Worm (Caenorhabditis elegans) whole organism, L1 larva: ENCODE measurements around the gene R09B5.11.
A peak's percentile ranks its signal among the peaks of the same experiment; 100 is the strongest.

ENCODE experiments used
- C16A3.4 ChIP-seq: fragments of 150-350 bp; optimal IDR thresholded peaks from 2 replicates; lab custom pipeline; 2014; ENCODE audit warnings: missing biosample characterization, missing genetic modification characterization
- Y116A8C.19 ChIP-seq: sonication (generic microtip); optimal IDR thresholded peaks from 2 replicates; lab custom pipeline; 2016; ENCODE audit warnings: missing compliant biosample characterization, missing genetic modification characterization, borderline replicate concordance
- alr-1 ChIP-seq: fragments of 200-800 bp; sonication (Bioruptor generic); optimal IDR thresholded peaks from 2 replicates; lab custom pipeline; 2018; ENCODE audit warnings: borderline replicate concordance, mild to moderate bottlenecking, missing genetic modification characterization, missing compliant biosample characterization
- dsc-1 ChIP-seq: sonication (generic microtip); optimal IDR thresholded peaks from 2 replicates; lab custom pipeline; 2016; ENCODE audit warnings: mild to moderate bottlenecking, missing genetic modification characterization, missing compliant biosample characterization
- efl-1 ChIP-seq, 4 experiments: fragments of 150-350 bp; optimal IDR thresholded peaks in 3 of 4; peaks in 1 of 4; 1 replicate in 1 of 4; 2 replicates in 3 of 4; lab custom pipeline; 2014; ENCODE audit warnings: missing biosample characterization in 2 of 4, missing genetic modification characterization in 2 of 4, missing genetic modification reagents in 2 of 4
- elt-2 ChIP-seq: sonication (generic microtip); optimal IDR thresholded peaks from 2 replicates; lab custom pipeline; 2016; ENCODE audit warnings: missing genetic modification characterization, mild to moderate bottlenecking, inconsistent platforms, missing compliant biosample characterization, missing genetic modification reagents
- fkh-4 ChIP-seq: sonication (generic microtip); optimal IDR thresholded peaks from 2 replicates; lab custom pipeline; 2016; ENCODE audit warnings: missing compliant biosample characterization, missing genetic modification characterization, borderline replicate concordance
- fos-1 ChIP-seq: fragments of 150-350 bp; optimal IDR thresholded peaks from 2 replicates; lab custom pipeline; 2014; ENCODE audit warnings: missing biosample characterization, missing genetic modification characterization
- jun-1 ChIP-seq: fragments of 150-350 bp; optimal IDR thresholded peaks from 2 replicates; lab custom pipeline; 2014; ENCODE audit warnings: missing biosample characterization, missing genetic modification reagents, missing genetic modification characterization
- lin-14 ChIP-seq: fragments of 200-800 bp; sonication (Bioruptor generic); optimal IDR thresholded peaks from 2 replicates; lab custom pipeline; 2018; ENCODE audit warnings: mild to moderate bottlenecking, missing genetic modification characterization, moderate library complexity, missing compliant biosample characterization
- lin-35 ChIP-seq, 2 experiments: fragments of 150-350 bp; optimal IDR thresholded peaks; 2 replicates each; lab custom pipeline; 2014; ENCODE audit warnings: missing biosample characterization in 2 of 2, missing genetic modification characterization in 2 of 2, missing genetic modification reagents in 2 of 2
- lir-3 ChIP-seq: sonication (generic microtip); optimal IDR thresholded peaks from 2 replicates; lab custom pipeline; 2016; ENCODE audit warnings: mild to moderate bottlenecking, missing genetic modification characterization, moderate library complexity, missing compliant biosample characterization; ENCODE audit not compliant: poor library complexity
- lsy-2 ChIP-seq, 2 experiments: fragments of 150-350 bp; optimal IDR thresholded peaks; 2 replicates each; lab custom pipeline; 2014; ENCODE audit warnings: missing biosample characterization in 2 of 2, missing genetic modification characterization in 2 of 2
- mab-9 ChIP-seq: fragments of 200-800 bp; sonication (Bioruptor generic); IDR thresholded peaks from 2 replicates; pipeline ENCODE4 v1.3.6; 2022; ENCODE audit warnings: missing genetic modification reagents, missing genetic modification characterization, missing compliant biosample characterization
- mdl-1 ChIP-seq, 2 experiments: fragments of 150-350 bp; optimal IDR thresholded peaks; 2 replicates each; lab custom pipeline; 2014 to 2017; ENCODE audit warnings: missing biosample characterization in 2 of 2, missing genetic modification characterization in 2 of 2, inconsistent platforms in 1 of 2
- mef-2 ChIP-seq: fragments of 150-350 bp; optimal IDR thresholded peaks from 2 replicates; lab custom pipeline; 2014; ENCODE audit warnings: missing biosample characterization, missing genetic modification characterization
- nhr-12 ChIP-seq: sonication (generic microtip); optimal IDR thresholded peaks from 2 replicates; lab custom pipeline; 2017; ENCODE audit warnings: missing biosample characterization, missing genetic modification characterization
- nhr-20 ChIP-seq: sonication (generic microtip); optimal IDR thresholded peaks from 2 replicates; lab custom pipeline; 2016; ENCODE audit warnings: mild to moderate bottlenecking, missing genetic modification characterization, missing compliant biosample characterization
- nhr-47 ChIP-seq: sonication (generic microtip); optimal IDR thresholded peaks from 2 replicates; lab custom pipeline; 2016; ENCODE audit warnings: mild to moderate bottlenecking, missing genetic modification characterization, moderate library complexity, missing compliant biosample characterization
- nhr-71 ChIP-seq: sonication (generic microtip); optimal IDR thresholded peaks from 2 replicates; lab custom pipeline; 2016; ENCODE audit warnings: mild to moderate bottlenecking, missing genetic modification characterization, moderate library complexity, missing compliant biosample characterization
- nhr-84 ChIP-seq: sonication (generic microtip); optimal IDR thresholded peaks from 2 replicates; lab custom pipeline; 2017; ENCODE audit warnings: missing biosample characterization, missing genetic modification characterization
- pax-3 ChIP-seq: fragments of 200-800 bp; sonication (Bioruptor generic); optimal IDR thresholded peaks from 2 replicates; lab custom pipeline; 2018; ENCODE audit warnings: mild to moderate bottlenecking, missing genetic modification characterization, moderate library complexity, missing compliant biosample characterization
- skn-1 ChIP-seq: fragments of 150-350 bp; optimal IDR thresholded peaks from 2 replicates; lab custom pipeline; 2014; ENCODE audit warnings: missing biosample characterization, missing genetic modification characterization
- snpc-4 ChIP-seq: fragments of 150-350 bp; optimal IDR thresholded peaks from 2 replicates; lab custom pipeline; 2014; ENCODE audit warnings: missing biosample characterization, missing genetic modification characterization
- snu-23 ChIP-seq: sonication (generic microtip); optimal IDR thresholded peaks from 2 replicates; lab custom pipeline; 2016; ENCODE audit warnings: missing genetic modification characterization, missing compliant biosample characterization
- unc-130 ChIP-seq: fragments of 150-350 bp; optimal IDR thresholded peaks from 2 replicates; lab custom pipeline; 2017; ENCODE audit warnings: missing biosample characterization, missing genetic modification characterization, inconsistent platforms
- unc-62 ChIP-seq: fragments of 150-350 bp; optimal IDR thresholded peaks from 2 replicates; lab custom pipeline; 2014; ENCODE audit warnings: missing biosample characterization, missing genetic modification reagents, missing genetic modification characterization
- xbp-1 ChIP-seq: sonication (generic microtip); optimal IDR thresholded peaks from 2 replicates; lab custom pipeline; 2016; ENCODE audit warnings: missing genetic modification characterization, missing compliant biosample characterization
- zip-4 ChIP-seq: fragments of 200-800 bp; sonication (Bioruptor generic); optimal IDR thresholded peaks from 2 replicates; lab custom pipeline; 2018; ENCODE audit warnings: mild to moderate bottlenecking, missing genetic modification characterization, moderate library complexity, missing compliant biosample characterization
- ztf-11 ChIP-seq, 2 experiments: sonication (generic microtip); optimal IDR thresholded peaks; 2 replicates each; lab custom pipeline; 2016 to 2017; ENCODE audit warnings: missing genetic modification characterization in 2 of 2, missing biosample characterization in 1 of 2, missing compliant biosample characterization in 1 of 2
- ztf-4 ChIP-seq: fragments of 150-350 bp; optimal IDR thresholded peaks from 2 replicates; lab custom pipeline; 2014; ENCODE audit warnings: missing biosample characterization, missing genetic modification characterization

Gene R09B5.11

ce11 chrV:1451334-1451733, 12.3 kb downstream of the R09B5.11 start, which contains the start of gene srj-23:
Gene srj-23 (plus strand): TSS chrV:1451634.
- TF ChIP-seq nhr-71 (no peak), mab-9 (GFP tag; lab: Robert Waterston, UW) (0 out of 2 replicates have a peak, but pooled peaks have one; percentile 16), unc-130 (tag; lab: Kevin White, UChicago) (no peak), fkh-4 (tag; lab: Kevin White, UChicago) (no peak), lin-14 (GFP tag; lab: Kevin White, UChicago) (no peak), pax-3 (tag; lab: Kevin White, UChicago) (no peak), nhr-12 (tag; lab: Kevin White, UChicago) (no peak)

ce11 chrV:1454762-1455161, 15.8 kb downstream of the R09B5.11 start, which contains the start of gene chil-14:
Gene chil-14 (plus strand): TSS chrV:1455062.
- no peak for TF ChIP-seq zip-4 (GFP tag; lab: Kevin White, UChicago)
- no peak for TF ChIP-seq xbp-1 (tag; lab: Kevin White, UChicago)
- no peak for TF ChIP-seq nhr-47 (tag; lab: Kevin White, UChicago)
- TF ChIP-seq nhr-84 (tag; lab: Kevin White, UChicago), result no peak
- TF ChIP-seq skn-1 (tag; lab: Kevin White, UChicago), result no peak
- TF ChIP-seq mab-9 (GFP tag; lab: Robert Waterston, UW), result no peak
- TF ChIP-seq efl-1 (optimal IDR thresholded peaks at IDR 0.05; lab: Kevin White, UChicago), result no peak
- TF ChIP-seq efl-1 (GFP tag; optimal IDR thresholded peaks at IDR 0.05 in 1 of 2; lab: Kevin White, UChicago), result no peak
- TF ChIP-seq elt-2, result no peak
- TF ChIP-seq ztf-11 (tag; optimal IDR thresholded peaks at IDR 0.05; lab: Kevin White, UChicago), result no peak
- TF ChIP-seq Y116A8C.19 (tag; lab: Kevin White, UChicago), result no peak
- TF ChIP-seq fos-1 (tag; lab: Kevin White, UChicago), result no peak
- no peak for TF ChIP-seq snu-23 (GFP tag; lab: Kevin White, UChicago)
- TF ChIP-seq C16A3.4 (tag; lab: Kevin White, UChicago), result no peak
- no peak for TF ChIP-seq mdl-1 (tag; optimal IDR thresholded peaks at IDR 0.05; lab: Kevin White, UChicago)
- TF ChIP-seq dsc-1, result no peak
- no peak for TF ChIP-seq lir-3 (tag; lab: Kevin White, UChicago)
- TF ChIP-seq, all 84 proteins: peak for 0

- no peak for TF ChIP-seq ztf-4 (tag; lab: Kevin White, UChicago)
- TF ChIP-seq C16A3.4 (tag; lab: Kevin White, UChicago), result no peak
- TF ChIP-seq nhr-47 (tag; lab: Kevin White, UChicago), result no peak
- peak; percentile 55 for TF ChIP-seq snpc-4 (tag; lab: Kevin White, UChicago)
Measured at ce11 chrV:1455280-1455679, 16.3 kb downstream of the R09B5.11 start.

DNA sequence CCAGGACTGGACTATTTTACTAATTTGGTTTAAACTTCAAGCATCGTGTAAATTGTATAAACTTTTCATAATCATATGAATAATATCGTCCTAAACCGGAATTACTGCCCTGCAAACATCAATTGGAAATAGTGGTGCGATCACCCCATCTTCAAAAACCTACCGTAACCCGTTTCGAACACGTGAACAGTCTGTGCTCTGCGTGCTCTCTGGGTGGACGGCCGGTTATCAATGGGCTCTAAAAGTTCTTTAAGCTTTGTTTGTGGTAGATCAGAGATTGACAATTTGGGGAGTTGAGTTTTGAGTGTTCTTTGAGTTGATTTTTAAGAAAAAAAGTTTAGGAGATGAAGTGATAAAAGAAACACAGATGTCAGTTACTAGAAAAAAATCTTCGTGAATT, 17.6 kb downstream of the R09B5.11 start:
- TF ChIP-seq alr-1 (tag; lab: Kevin White, UChicago) (no peak), efl-1 (optimal IDR thresholded peaks at IDR 0.05; lab: Kevin White, UChicago) (no peak), efl-1 (GFP tag; optimal IDR thresholded peaks at IDR 0.05 in 1 of 2; lab: Kevin White, UChicago) (peak in 1 of 2 experiments; percentile 81), lsy-2 (tag; optimal IDR thresholded peaks at IDR 0.05; lab: Kevin White, UChicago) (peak in 1 of 2 experiments; percentile 54), lin-35 (GFP tag; optimal IDR thresholded peaks at IDR 0.05; lab: Kevin White, UChicago) (peak in 1 of 2 experiments; percentile 16), mef-2 (tag; lab: Kevin White, UChicago) (no peak)

ce11 chrV:1459374-1459926, 20.4 kb downstream of the R09B5.11 start:
- TF ChIP-seq jun-1 (tag; lab: Kevin White, UChicago) (peak; percentile 44), efl-1 (optimal IDR thresholded peaks at IDR 0.05; lab: Kevin White, UChicago) (no peak), efl-1 (GFP tag; optimal IDR thresholded peaks at IDR 0.05 in 1 of 2; lab: Kevin White, UChicago) (peak in 1 of 2 experiments; percentile 91), unc-62 (GFP tag; lab: Kevin White, UChicago) (no peak), lin-35 (GFP tag; optimal IDR thresholded peaks at IDR 0.05; lab: Kevin White, UChicago) (peak in 1 of 2 experiments; percentile 12), elt-2 (peak; percentile 79), nhr-20 (tag; lab: Kevin White, UChicago) (peak; percentile 18)
